Worm (Caenorhabditis elegans): Measurements from ENCODE around the gene C53B7.2.

- TF ChIP-seq mdl-1 (tag; optimal IDR thresholded peaks at IDR 0.05), result no peak
- no peak for TF ChIP-seq ama-1 (optimal IDR thresholded peaks at IDR 0.05)
- peak; percentile 71 for TF ChIP-seq elt-2 (tag; optimal IDR thresholded peaks at IDR 0.05)
- no peak for TF ChIP-seq lin-13 (GFP tag; optimal IDR thresholded peaks at IDR 0.05)
- no peak for TF ChIP-seq nhr-11 (tag; optimal IDR thresholded peaks at IDR 0.05)
- no peak for TF ChIP-seq lin-39 (tag; optimal IDR thresholded peaks at IDR 0.05)
- TF ChIP-seq egl-27 (tag; optimal IDR thresholded peaks at IDR 0.05), result no peak
- no peak for TF ChIP-seq lin-14 (GFP tag; optimal IDR thresholded peaks at IDR 0.05)
- no peak for TF ChIP-seq snpc-4 (tag; optimal IDR thresholded peaks at IDR 0.05)
- no peak for TF ChIP-seq unc-130 (tag; optimal IDR thresholded peaks at IDR 0.05)
- TF ChIP-seq nhr-28 (tag; optimal IDR thresholded peaks at IDR 0.05), result no peak
- no peak for TF ChIP-seq zag-1 (tag; optimal IDR thresholded peaks at IDR 0.05)
- TF ChIP-seq alr-1 (tag; optimal IDR thresholded peaks at IDR 0.05; ENCODE audit: borderline replicate concordance), result no peak
Measured at ce11 chrX:6885227-6885853, 39.3 kb downstream of the C53B7.2 start, which contains the start of gene F41C6.7.
